Worm (Caenorhabditis elegans) whole organism, L2 larva: ENCODE data around the gene ZK930.2.

ENCODE experiments used
- ama-1 ChIP-seq: fragments of 150-350 bp; optimal IDR thresholded peaks from 2 replicates; lab custom pipeline; 2018; ENCODE audit warnings: inconsistent platforms
- egl-27 ChIP-seq: sonication (generic microtip); optimal IDR thresholded peaks from 3 replicates; lab custom pipeline; 2017; ENCODE audit warnings: missing biosample characterization, missing genetic modification reagents, missing genetic modification characterization
- gmeb-1 ChIP-seq: fragments of 150-350 bp; optimal IDR thresholded peaks from 2 replicates; lab custom pipeline; 2014; ENCODE audit warnings: missing biosample characterization, missing genetic modification characterization
- peb-1 ChIP-seq: fragments of 150-350 bp; optimal IDR thresholded peaks from 2 replicates; lab custom pipeline; 2014; ENCODE audit warnings: missing biosample characterization, missing genetic modification characterization
- sem-4 ChIP-seq: fragments of 150-350 bp; optimal IDR thresholded peaks from 2 replicates; lab custom pipeline; 2014; ENCODE audit warnings: missing biosample characterization, missing genetic modification reagents, missing genetic modification characterization
- skn-1 ChIP-seq: sonication (generic microtip); optimal IDR thresholded peaks from 2 replicates; lab custom pipeline; 2017; ENCODE audit warnings: missing biosample characterization, missing genetic modification characterization
- unc-55 ChIP-seq: fragments of 150-350 bp; sonication (generic microtip); optimal IDR thresholded peaks from 3 replicates; lab custom pipeline; 2014; ENCODE audit warnings: missing biosample characterization, missing genetic modification reagents, missing genetic modification characterization

DNA sequence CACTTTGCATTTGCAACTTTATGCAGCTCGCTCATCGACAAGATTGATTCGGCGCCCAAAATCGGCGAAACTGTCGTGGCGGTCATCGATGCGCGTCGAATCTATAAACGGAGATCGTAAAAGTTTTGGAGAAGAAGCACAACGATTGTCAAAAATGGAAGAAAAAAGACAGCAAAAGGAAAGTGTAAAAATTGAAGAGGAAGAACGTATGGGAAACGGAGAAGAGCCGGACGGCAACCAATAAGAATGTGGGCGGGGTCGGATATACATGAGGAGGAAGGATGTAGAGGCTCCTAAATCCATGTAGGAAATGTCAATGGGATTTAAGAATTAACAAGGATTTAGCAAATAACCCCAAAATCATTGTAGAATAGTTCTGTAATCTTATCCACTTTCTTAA, 7.9 kb upstream of the ZK930.2 start, which contains the start of gene vab-23:
- TF ChIP-seq skn-1 (tag; lab: Kevin White, UChicago), result no peak
- TF ChIP-seq egl-27 (tag; lab: Kevin White, UChicago), result no peak
- TF ChIP-seq sem-4 (tag; lab: Kevin White, UChicago), result no peak
- TF ChIP-seq peb-1 (tag; lab: Kevin White, UChicago), result no peak
- no peak for TF ChIP-seq unc-55 (GFP tag; lab: Kevin White, UChicago)
- no peak for TF ChIP-seq ama-1 (lab: Kevin White, UChicago)
- TF ChIP-seq gmeb-1 (tag; lab: Kevin White, UChicago), result no peak
